Fruit fly (Drosophila melanogaster): ENCODE measurements around the gene shf.
A peak's percentile ranks its signal among the peaks of the same experiment; 100 is the strongest.

shf gene

DNA sequence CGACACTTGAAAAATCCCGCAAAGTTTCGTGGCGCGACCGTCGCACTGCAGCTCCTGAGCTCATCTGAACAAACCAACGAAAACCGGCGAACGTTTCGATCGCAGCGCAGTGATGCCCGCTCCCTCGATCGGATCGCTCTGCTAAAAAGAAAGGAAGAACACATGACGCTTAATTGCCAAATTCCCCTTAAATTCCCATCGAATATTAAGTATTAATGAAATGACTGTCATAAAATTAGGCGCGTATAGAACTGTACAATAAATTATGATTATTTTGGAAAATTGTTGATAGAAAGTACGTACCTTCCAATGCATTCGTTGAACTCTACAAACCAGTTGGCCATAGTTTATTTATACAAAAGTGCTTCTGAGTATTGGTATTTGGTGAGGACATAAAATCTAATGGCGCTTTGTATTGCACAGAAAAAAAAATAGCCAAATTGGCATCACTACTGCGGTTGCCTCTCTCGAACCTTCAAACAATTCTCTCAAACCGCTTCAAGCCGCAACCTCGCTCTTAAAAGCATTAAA, at the start of gene shf:
TSS of gene shf (minus strand) at position 51 of the 531 bp plus-strand sequence.
- peak; percentile 18 for TF ChIP-seq CG11617 (GFP tag; optimal IDR thresholded peaks at IDR 0.05)
- TF ChIP-seq CG33017 (tag; optimal IDR thresholded peaks at IDR 0.05) = no peak
- TF ChIP-seq CG14711 (tag; optimal IDR thresholded peaks at IDR 0.05) = no peak

DNA sequence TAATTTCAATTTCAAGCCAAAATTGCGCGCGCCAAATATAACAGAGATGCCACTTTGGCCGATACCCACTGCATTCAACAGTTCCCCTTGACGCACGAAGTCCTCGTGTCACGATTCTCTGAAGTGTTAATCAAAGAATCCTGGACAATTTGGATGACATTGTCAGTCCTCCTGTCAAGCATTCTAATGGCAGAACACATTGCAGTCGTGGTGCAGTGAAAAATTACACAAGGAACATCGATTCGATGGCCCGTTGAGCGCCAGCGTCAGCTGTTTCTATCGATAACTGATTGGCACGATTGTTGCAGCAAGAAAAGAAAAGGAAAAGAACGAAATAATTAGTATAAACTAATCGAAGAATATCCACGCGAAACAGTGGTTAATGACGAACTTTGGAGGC, 44.7 kb upstream of the shf start, which contains the start of gene nonC:
TSS of gene nonC (plus strand) at position 294 of the 400 bp plus-strand sequence.
- no peak for TF ChIP-seq CG7045 (GFP tag; optimal IDR thresholded peaks at IDR 0.05)
- peak; percentile 24 for TF ChIP-seq pad (GFP tag; optimal IDR thresholded peaks at IDR 0.05)
- peak; percentile 6 for TF ChIP-seq CG1620 (GFP tag; optimal IDR thresholded peaks at IDR 0.05)
- no peak for TF ChIP-seq Clk (GFP tag; optimal IDR thresholded peaks at IDR 0.05)
- no peak for TF ChIP-seq cnc (optimal IDR thresholded peaks at IDR 0.05)
- TF ChIP-seq CG5204 (GFP tag; optimal IDR thresholded peaks at IDR 0.05) = no peak
- TF ChIP-seq CG12768 (GFP tag; optimal IDR thresholded peaks at IDR 0.05) = no peak
- no peak for TF ChIP-seq tj (GFP tag; optimal IDR thresholded peaks at IDR 0.05)
- TF ChIP-seq bab1 (GFP tag; optimal IDR thresholded peaks at IDR 0.05) = peak; percentile 65
- TF ChIP-seq Mnt (GFP tag; optimal IDR thresholded peaks at IDR 0.05) = peak; percentile 21
- TF ChIP-seq Crg-1 (GFP tag; optimal IDR thresholded peaks at IDR 0.05) = no peak
- TF ChIP-seq CG14711 (tag; optimal IDR thresholded peaks at IDR 0.05) = no peak
- no peak for TF ChIP-seq Hr96 (GFP tag; optimal IDR thresholded peaks at IDR 0.05)

DNA sequence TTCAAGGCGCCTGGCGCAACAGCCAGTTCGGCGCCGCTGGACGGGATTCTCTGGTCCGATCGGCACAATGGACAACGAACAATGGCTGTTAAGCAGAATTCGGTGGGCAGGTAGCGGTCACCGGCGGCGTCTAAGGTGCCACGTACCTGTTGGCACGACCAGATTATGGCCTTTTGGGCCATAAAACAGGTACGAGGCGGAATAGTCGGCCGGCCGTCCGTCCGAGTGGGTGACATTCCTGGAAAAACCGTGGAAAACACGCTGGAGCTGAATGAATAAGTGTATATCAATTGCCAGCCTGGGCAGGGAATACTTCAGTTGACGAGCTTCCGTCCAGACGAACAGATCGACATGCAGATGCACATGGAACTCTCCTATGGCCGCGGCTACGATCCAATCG, 43.4 kb upstream of the shf start, which contains the start of gene Atx-1:
TSS of gene Atx-1 (plus strand) at position 301 of the 400 bp plus-strand sequence.
- TF ChIP-seq toe (GFP tag; optimal IDR thresholded peaks at IDR 0.05) = no peak
- no peak for TF ChIP-seq CG1620 (GFP tag; optimal IDR thresholded peaks at IDR 0.05)
- no peak for TF ChIP-seq CG12768 (GFP tag; optimal IDR thresholded peaks at IDR 0.05)

DNA sequence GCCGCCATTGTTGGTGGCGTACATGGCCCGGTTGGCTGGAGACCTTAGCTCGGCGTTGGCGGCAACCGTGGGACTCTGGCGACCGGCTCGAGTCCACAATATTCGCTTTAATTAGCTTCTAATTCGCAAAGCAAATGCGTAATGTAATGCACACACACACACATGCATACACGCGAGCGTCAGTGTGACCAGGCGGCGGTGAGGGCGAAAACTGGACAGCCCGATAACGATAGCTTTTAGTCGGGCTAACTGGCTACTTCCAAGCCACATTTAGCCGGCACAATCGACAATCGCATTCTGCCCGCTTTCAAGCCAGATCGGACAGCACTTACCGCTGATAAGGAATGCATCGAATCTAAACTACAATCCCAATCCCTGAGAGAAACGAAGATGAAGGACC, 41.2 kb upstream of the shf start, which contains the start of the genes Nf-YC and xit:
TSS of gene Nf-YC (minus strand) at position 217 of the 400 bp plus-strand sequence.
TSS of gene xit (plus strand) at position 314 of the 400 bp plus-strand sequence.
- TF ChIP-seq CG1620 (GFP tag; optimal IDR thresholded peaks at IDR 0.05) (no peak), toe (GFP tag; optimal IDR thresholded peaks at IDR 0.05) (no peak), kay (GFP tag; ENCODE audit: borderline replicate concordance) (no peak), Clk (GFP tag; optimal IDR thresholded peaks at IDR 0.05) (no peak), pad (GFP tag; optimal IDR thresholded peaks at IDR 0.05) (no peak), ovo (GFP tag; optimal IDR thresholded peaks at IDR 0.05) (no peak), CG5204 (GFP tag; optimal IDR thresholded peaks at IDR 0.05) (no peak), cic (GFP tag; optimal IDR thresholded peaks at IDR 0.05) (peak; percentile 9), CG14711 (tag; optimal IDR thresholded peaks at IDR 0.05) (no peak), Mnt (GFP tag; optimal IDR thresholded peaks at IDR 0.05) (peak; percentile 66), cnc (optimal IDR thresholded peaks at IDR 0.05) (no peak), CG33017 (tag; optimal IDR thresholded peaks at IDR 0.05) (no peak), CG7101 (tag; optimal IDR thresholded peaks at IDR 0.05) (peak; percentile 12), tj (GFP tag; optimal IDR thresholded peaks at IDR 0.05) (peak; percentile 9), CG12768 (GFP tag; optimal IDR thresholded peaks at IDR 0.05) (no peak), bab1 (GFP tag; optimal IDR thresholded peaks at IDR 0.05) (peak; percentile 59)

DNA sequence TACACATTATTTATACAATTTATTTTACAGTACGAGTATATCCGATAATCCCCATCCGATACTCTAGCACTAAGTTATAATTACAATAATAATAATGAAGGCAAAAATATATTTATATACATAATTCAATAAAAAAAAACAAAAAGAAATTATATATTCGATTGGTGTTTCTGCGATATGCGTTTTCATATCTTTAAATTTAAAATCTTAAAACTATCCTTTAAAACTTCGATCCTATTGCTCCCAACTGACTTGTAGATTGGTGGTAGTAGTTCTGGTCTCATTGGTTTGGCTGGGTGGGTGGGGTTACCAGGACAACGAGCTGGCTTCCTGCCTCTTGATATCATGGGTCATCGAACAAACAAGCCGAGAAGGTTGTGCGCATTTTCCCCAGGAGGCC, 34.2 kb upstream of the shf start, which contains the start of gene iav:
TSS of gene iav (plus strand) at position 301 of the 400 bp plus-strand sequence.
- TF ChIP-seq CG12768 (GFP tag; optimal IDR thresholded peaks at IDR 0.05) = no peak
- TF ChIP-seq toe (GFP tag; optimal IDR thresholded peaks at IDR 0.05) = no peak
- no peak for TF ChIP-seq pad (GFP tag; optimal IDR thresholded peaks at IDR 0.05)
- TF ChIP-seq CG33017 (tag; optimal IDR thresholded peaks at IDR 0.05) = no peak
- no peak for TF ChIP-seq CG14711 (tag; optimal IDR thresholded peaks at IDR 0.05)
- TF ChIP-seq CG11617 (GFP tag; optimal IDR thresholded peaks at IDR 0.05) = no peak
- no peak for TF ChIP-seq Mnt (GFP tag; optimal IDR thresholded peaks at IDR 0.05)
- no peak for TF ChIP-seq Crg-1 (GFP tag; optimal IDR thresholded peaks at IDR 0.05)
- TF ChIP-seq CG5204 (GFP tag; optimal IDR thresholded peaks at IDR 0.05) = no peak
- no peak for TF ChIP-seq cic (GFP tag; optimal IDR thresholded peaks at IDR 0.05)
- TF ChIP-seq CG7101 (tag; optimal IDR thresholded peaks at IDR 0.05) = no peak
- TF ChIP-seq CG1620 (GFP tag; optimal IDR thresholded peaks at IDR 0.05) = no peak
- TF ChIP-seq Clk (GFP tag; optimal IDR thresholded peaks at IDR 0.05) = no peak
- TF ChIP-seq Hr96 (GFP tag; optimal IDR thresholded peaks at IDR 0.05) = no peak
- TF ChIP-seq cnc (optimal IDR thresholded peaks at IDR 0.05) = no peak
- TF ChIP-seq CG7045 (GFP tag; optimal IDR thresholded peaks at IDR 0.05) = no peak

DNA sequence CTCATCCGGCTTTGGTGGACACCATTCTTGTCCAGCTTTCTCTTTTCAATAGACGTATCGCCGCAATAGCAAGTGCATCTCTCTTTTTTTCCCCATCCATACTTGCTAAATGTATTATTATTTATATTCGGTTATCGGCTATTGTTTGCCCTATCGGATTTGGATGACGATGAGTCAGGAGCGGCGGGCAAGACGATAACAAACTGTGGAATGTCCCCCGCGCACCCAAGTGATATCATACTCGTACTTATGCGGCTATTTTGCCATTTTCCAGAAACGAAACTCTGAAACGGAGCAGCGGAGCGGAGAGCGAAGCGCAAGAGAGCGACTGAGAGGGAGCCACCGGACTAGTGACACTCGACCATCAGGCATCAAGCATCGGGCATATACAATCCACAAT, 25.9 kb upstream of the shf start:
- TF ChIP-seq Crg-1 (GFP tag; optimal IDR thresholded peaks at IDR 0.05) = no peak
- TF ChIP-seq Hr96 (GFP tag; optimal IDR thresholded peaks at IDR 0.05) = no peak
- TF ChIP-seq ovo (GFP tag; optimal IDR thresholded peaks at IDR 0.05) = no peak
- TF ChIP-seq CG14711 (tag; optimal IDR thresholded peaks at IDR 0.05) = no peak
- no peak for TF ChIP-seq CG11617 (GFP tag; optimal IDR thresholded peaks at IDR 0.05)
- no peak for TF ChIP-seq kay (GFP tag; ENCODE audit: borderline replicate concordance)
- TF ChIP-seq bab1 (GFP tag; optimal IDR thresholded peaks at IDR 0.05) = no peak
- TF ChIP-seq pad (GFP tag; optimal IDR thresholded peaks at IDR 0.05) = no peak
- no peak for TF ChIP-seq tj (GFP tag; optimal IDR thresholded peaks at IDR 0.05)
- no peak for TF ChIP-seq CG7101 (tag; optimal IDR thresholded peaks at IDR 0.05)
- TF ChIP-seq CG7045 (GFP tag; optimal IDR thresholded peaks at IDR 0.05) = no peak
- no peak for TF ChIP-seq CG33017 (tag; optimal IDR thresholded peaks at IDR 0.05)
- no peak for TF ChIP-seq CG1620 (GFP tag; optimal IDR thresholded peaks at IDR 0.05)
- TF ChIP-seq CG12768 (GFP tag; optimal IDR thresholded peaks at IDR 0.05) = no peak
- TF ChIP-seq Clk (GFP tag; optimal IDR thresholded peaks at IDR 0.05) = no peak
- TF ChIP-seq cic (GFP tag; optimal IDR thresholded peaks at IDR 0.05) = no peak
- TF ChIP-seq CG5204 (GFP tag; optimal IDR thresholded peaks at IDR 0.05) = no peak
